Worm (Caenorhabditis elegans) whole organism, L1 larva: ENCODE results near the gene Y62H9A.3.

Source experiments
- lsy-2 ChIP-seq, 2 experiments: fragments of 150-350 bp; optimal IDR thresholded peaks; 2 replicates each; lab custom pipeline; 2014; ENCODE audit warnings: missing biosample characterization in 2 of 2, missing genetic modification characterization in 2 of 2
- nhr-77 ChIP-seq: fragments of 150-350 bp; optimal IDR thresholded peaks from 2 replicates; lab custom pipeline; 2014; ENCODE audit warnings: missing biosample characterization, missing genetic modification characterization

- TF ChIP-seq nhr-77 (tag; lab: Kevin White, UChicago) (no peak), lsy-2 (tag; optimal IDR thresholded peaks at IDR 0.05; lab: Kevin White, UChicago) (no peak)
Measured at ce11 chrX:11916705-11917104, 36.9 kb upstream of the Y62H9A.3 start, which contains the start of gene Y62H9A.13.
